Worm (Caenorhabditis elegans) whole organism, L4 larva: ENCODE data around the gene C37H5.5.
A peak's percentile ranks its signal among the peaks of the same experiment; 100 is the strongest.

ENCODE experiments used
- T20F7.1 ChIP-seq: fragments of 200-800 bp; sonication (Bioruptor generic); optimal IDR thresholded peaks from 2 replicates; lab custom pipeline; 2018; ENCODE audit warnings: mild to moderate bottlenecking, missing genetic modification characterization, missing compliant biosample characterization
- aha-1 ChIP-seq: fragments of 150-350 bp; peaks from one replicate; lab custom pipeline; 2014; ENCODE audit warnings: missing biosample characterization, missing genetic modification characterization
- ceh-28 ChIP-seq: fragments of 150-350 bp; optimal IDR thresholded peaks from 2 replicates; lab custom pipeline; 2014; ENCODE audit warnings: missing biosample characterization, missing genetic modification reagents, missing genetic modification characterization
- ceh-32 ChIP-seq: sonication (generic microtip); optimal IDR thresholded peaks from 2 replicates; lab custom pipeline; 2016; ENCODE audit warnings: mild to moderate bottlenecking, missing genetic modification characterization, missing compliant biosample characterization; ENCODE audit not compliant: poor library complexity
- dmd-9 ChIP-seq: fragments of 200-800 bp; sonication (Bioruptor generic); IDR thresholded peaks from 2 replicates; pipeline ENCODE4 v1.3.6; 2022; ENCODE audit warnings: missing genetic modification reagents, missing genetic modification characterization, missing compliant biosample characterization
- dve-1 ChIP-seq: sonication (generic microtip); optimal IDR thresholded peaks from 2 replicates; lab custom pipeline; 2017; ENCODE audit warnings: antibody characterized with exemption, mild to moderate bottlenecking, missing genetic modification characterization, missing compliant biosample characterization; ENCODE audit not compliant: insufficient read depth
- fkh-10 ChIP-seq: fragments of 150-350 bp; optimal IDR thresholded peaks from 2 replicates; lab custom pipeline; 2014; ENCODE audit warnings: missing biosample characterization, missing genetic modification reagents, missing genetic modification characterization
- lin-39 ChIP-seq: fragments of 150-350 bp; optimal IDR thresholded peaks from 2 replicates; lab custom pipeline; 2014; ENCODE audit warnings: missing biosample characterization, missing genetic modification reagents, missing genetic modification characterization
- nhr-77 ChIP-seq: fragments of 150-350 bp; optimal IDR thresholded peaks from 2 replicates; lab custom pipeline; 2014; ENCODE audit warnings: missing biosample characterization, missing genetic modification characterization
- set-16 ChIP-seq: fragments of 200-800 bp; sonication (Bioruptor generic); IDR thresholded peaks from 2 replicates; pipeline ENCODE4 v1.3.6; 2022; ENCODE audit warnings: missing genetic modification reagents, missing genetic modification characterization, missing compliant biosample characterization
- zag-1 ChIP-seq: fragments of 150-350 bp; optimal IDR thresholded peaks from 2 replicates; lab custom pipeline; 2014; ENCODE audit warnings: missing biosample characterization, missing genetic modification characterization

DNA sequence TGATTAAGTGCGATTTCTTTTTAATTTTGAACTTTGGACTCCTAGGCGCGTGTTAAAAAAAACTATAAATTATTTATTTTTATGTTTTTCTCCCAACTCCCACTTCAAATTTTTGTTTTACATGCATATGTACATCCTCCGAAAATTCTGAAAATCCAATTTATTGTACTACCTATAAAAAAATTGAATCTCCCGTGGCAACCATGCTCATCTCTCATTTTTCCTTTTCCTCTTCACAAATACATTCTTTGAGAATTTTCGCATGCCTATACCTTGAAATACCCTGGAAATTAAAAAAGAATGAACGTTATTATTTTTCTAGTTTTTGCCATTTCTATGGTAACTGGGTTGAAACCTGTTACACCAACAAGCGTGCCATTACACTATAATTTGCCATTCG is 38.3 kb upstream of the C37H5.5 start, which contains the start of gene R02F11.10:
- TF ChIP-seq aha-1 (peak; percentile 37), T20F7.1 (GFP tag; lab: Kevin White, UChicago) (no peak), set-16 (GFP tag; lab: Robert Waterston, UW) (no peak), ceh-32 (tag; lab: Kevin White, UChicago) (no peak), dve-1 (tag; lab: Kevin White, UChicago) (no peak), ceh-28 (tag; lab: Kevin White, UChicago) (no peak), zag-1 (no peak), nhr-77 (no peak), dmd-9 (GFP tag; lab: Robert Waterston, UW) (no peak), lin-39 (tag; lab: Kevin White, UChicago) (no peak), fkh-10 (GFP tag; lab: Kevin White, UChicago) (no peak)
